Fruit fly (Drosophila melanogaster) whole organism, wandering third instar larva: ENCODE results near the gene Irk3.
A peak's percentile ranks its signal among the peaks of the same experiment; 100 is the strongest.

Experiments
- Abd-B ChIP-seq: fragments of >200 bp; optimal IDR thresholded peaks from 2 replicates; lab custom pipeline; 2017; ENCODE audit warnings: missing biosample characterization, missing genetic modification characterization
- CG32264 ChIP-seq: fragments of 200-800 bp; sonication (Bioruptor generic); optimal IDR thresholded peaks from 2 replicates; lab custom pipeline; 2016; ENCODE audit warnings: missing biosample characterization, missing genetic modification characterization
- CG9705 ChIP-seq: fragments of 200-800 bp; sonication (Bioruptor generic); optimal IDR thresholded peaks from 2 replicates; lab custom pipeline; 2018; ENCODE audit warnings: missing biosample characterization, mild to moderate bottlenecking, missing genetic modification characterization
- CrebA ChIP-seq: fragments of 200-800 bp; sonication (Bioruptor generic); optimal IDR thresholded peaks from 2 replicates; lab custom pipeline; 2016; ENCODE audit warnings: missing biosample characterization, mild to moderate bottlenecking, missing genetic modification characterization, borderline replicate concordance
- Dfd ChIP-seq: fragments of >200 bp; optimal IDR thresholded peaks from 2 replicates; lab custom pipeline; 2017; ENCODE audit warnings: missing biosample characterization, missing genetic modification characterization
- Dif ChIP-seq: fragments of 200-275, 200-300 bp; sonication (Bioruptor generic); optimal IDR thresholded peaks from 2 replicates; lab custom pipeline; 2018; ENCODE audit warnings: missing biosample characterization, missing genetic modification characterization; ENCODE audit not compliant: partially characterized antibody
- GATAd ChIP-seq: sonication (Bioruptor generic); optimal IDR thresholded peaks from 2 replicates; lab custom pipeline; 2016; ENCODE audit warnings: missing biosample characterization, missing genetic modification characterization
- HLH106 ChIP-seq: fragments of 200-800 bp; optimal IDR thresholded peaks from 3 replicates; lab custom pipeline; 2019; ENCODE audit warnings: missing biosample characterization, mild to moderate bottlenecking, missing genetic modification characterization, moderate library complexity
- Hnf4 ChIP-seq: fragments of 200-800 bp; sonication (Bioruptor generic); optimal IDR thresholded peaks from 2 replicates; lab custom pipeline; 2016; ENCODE audit warnings: missing biosample characterization, mild to moderate bottlenecking, missing genetic modification characterization
- Hr78 ChIP-seq: fragments of >200 bp; optimal IDR thresholded peaks from 2 replicates; lab custom pipeline; 2017; ENCODE audit warnings: missing biosample characterization, missing genetic modification characterization
- Hr83 ChIP-seq: fragments of 200-300 bp; sonication (Bioruptor generic); optimal IDR thresholded peaks from 2 replicates; lab custom pipeline; 2016; ENCODE audit warnings: missing biosample characterization, mild to moderate bottlenecking, missing genetic modification characterization, moderate library complexity; ENCODE audit not compliant: poor library complexity, severe bottlenecking
- Jra ChIP-seq: sonication (Bioruptor generic); optimal IDR thresholded peaks from 2 replicates; lab custom pipeline; 2016; ENCODE audit warnings: missing biosample characterization, missing genetic modification characterization
- Mio ChIP-seq: sonication (Bioruptor generic); optimal IDR thresholded peaks from 2 replicates; lab custom pipeline; 2016; ENCODE audit warnings: missing biosample characterization, missing genetic modification characterization
- Myc ChIP-seq: fragments of >200 bp; optimal IDR thresholded peaks from 2 replicates; lab custom pipeline; 2017
- N ChIP-seq: fragments of >200 bp; optimal IDR thresholded peaks from 2 replicates; lab custom pipeline; 2018; ENCODE audit warnings: missing biosample characterization, missing external identifiers, missing genetic modification characterization
- OdsH ChIP-seq: fragments of 200-800 bp; sonication (Bioruptor generic); optimal IDR thresholded peaks from 2 replicates; lab custom pipeline; 2016; ENCODE audit warnings: missing biosample characterization, mild to moderate bottlenecking, missing genetic modification characterization
- Rel ChIP-seq, 2 experiments: fragments of 200-800 bp; sonication (Bioruptor generic) in 1 of 2; optimal IDR thresholded peaks; 2 replicates in 1 of 2; 3 replicates in 1 of 2; lab custom pipeline; 2016 to 2019; ENCODE audit warnings: mild to moderate bottlenecking in 2 of 2, missing biosample characterization in 2 of 2, missing genetic modification characterization in 2 of 2, moderate library complexity in 1 of 2
- Sp1 ChIP-seq: fragments of 200-800 bp; sonication (Bioruptor generic); optimal IDR thresholded peaks from 3 replicates; lab custom pipeline; 2019; ENCODE audit warnings: missing biosample characterization, mild to moderate bottlenecking, missing genetic modification characterization, moderate library complexity
- Vsx2 ChIP-seq: fragments of 200-300, 225-300 bp; sonication (Bioruptor generic); optimal IDR thresholded peaks from 2 replicates; lab custom pipeline; 2018; ENCODE audit warnings: missing biosample characterization, missing genetic modification characterization; ENCODE audit not compliant: partially characterized antibody
- br ChIP-seq: fragments of 200-800 bp; sonication (Bioruptor generic); optimal IDR thresholded peaks from 2 replicates; lab custom pipeline; 2016; ENCODE audit warnings: missing biosample characterization, missing genetic modification characterization
- brk ChIP-seq: fragments of 200-800 bp; sonication (Bioruptor generic); optimal IDR thresholded peaks from 2 replicates; lab custom pipeline; 2016; ENCODE audit warnings: missing biosample characterization, mild to moderate bottlenecking, missing genetic modification characterization
- dl ChIP-seq, 2 experiments: fragments of 175-275, 200-275 bp in 1 of 2; fragments of 200-275 bp in 1 of 2; sonication (Bioruptor generic); optimal IDR thresholded peaks; lab custom pipeline; 2018; ENCODE audit warnings: mild to moderate bottlenecking in 2 of 2, missing biosample characterization in 2 of 2, missing genetic modification characterization in 2 of 2, moderate library complexity in 2 of 2; ENCODE audit not compliant: partially characterized antibody in 2 of 2, insufficient read depth in 1 of 2
- dmrt93B ChIP-seq: fragments of 200-800 bp; sonication (Bioruptor generic); optimal IDR thresholded peaks from 2 replicates; lab custom pipeline; 2018; ENCODE audit warnings: missing biosample characterization, mild to moderate bottlenecking, missing genetic modification characterization
- dsf ChIP-seq: sonication (Bioruptor generic); optimal IDR thresholded peaks from 2 replicates; lab custom pipeline; 2016; ENCODE audit warnings: missing biosample characterization, missing genetic modification characterization, borderline replicate concordance
- ey ChIP-seq: fragments of 200-800 bp; sonication (Bioruptor generic); optimal IDR thresholded peaks from 2 replicates; lab custom pipeline; 2016; ENCODE audit warnings: missing biosample characterization, missing genetic modification characterization
- foxo ChIP-seq, 2 experiments: fragments of 200-800 bp; sonication (Bioruptor generic); optimal IDR thresholded peaks; 2 replicates in 1 of 2; 3 replicates in 1 of 2; lab custom pipeline; 2016 to 2017; ENCODE audit warnings: missing biosample characterization in 2 of 2, missing genetic modification characterization in 2 of 2
- fru ChIP-seq: fragments of 200-800 bp; sonication (Bioruptor generic); optimal IDR thresholded peaks from 3 replicates; lab custom pipeline; 2016; ENCODE audit warnings: missing biosample characterization, mild to moderate bottlenecking, missing genetic modification characterization
- h ChIP-seq: fragments of 200-800 bp; sonication (Bioruptor generic); optimal IDR thresholded peaks from 3 replicates; lab custom pipeline; 2016; ENCODE audit warnings: missing biosample characterization, mild to moderate bottlenecking, missing genetic modification characterization
- jim ChIP-seq: fragments of 175-275, 200-325 bp; sonication (Bioruptor generic); optimal IDR thresholded peaks from 2 replicates; lab custom pipeline; 2016; ENCODE audit warnings: missing biosample characterization, mild to moderate bottlenecking, missing genetic modification characterization
- lola ChIP-seq: fragments of >200 bp; optimal IDR thresholded peaks from 2 replicates; lab custom pipeline; 2017; ENCODE audit warnings: missing biosample characterization, missing genetic modification characterization
- pan ChIP-seq: fragments of >200 bp; optimal IDR thresholded peaks from 2 replicates; lab custom pipeline; 2017
- psq ChIP-seq: fragments of 200-800 bp; sonication (Bioruptor generic); optimal IDR thresholded peaks from 3 replicates; lab custom pipeline; 2017; ENCODE audit warnings: missing biosample characterization, mild to moderate bottlenecking, missing genetic modification characterization, moderate library complexity
- rgr ChIP-seq: fragments of 200-800 bp; sonication (Bioruptor generic); optimal IDR thresholded peaks from 3 replicates; lab custom pipeline; 2016; ENCODE audit warnings: missing biosample characterization, mild to moderate bottlenecking, missing genetic modification characterization
- sage ChIP-seq: fragments of 200-800 bp; sonication (Bioruptor generic); optimal IDR thresholded peaks from 2 replicates; lab custom pipeline; 2016; ENCODE audit warnings: missing biosample characterization, mild to moderate bottlenecking, missing genetic modification characterization
- sv ChIP-seq: fragments of 200-800 bp; sonication (Bioruptor generic); optimal IDR thresholded peaks from 3 replicates; lab custom pipeline; 2016; ENCODE audit warnings: missing biosample characterization, missing genetic modification characterization
- tai ChIP-seq: sonication (Bioruptor generic); optimal IDR thresholded peaks from 2 replicates; lab custom pipeline; 2016; ENCODE audit warnings: missing biosample characterization, missing genetic modification characterization
- usp ChIP-seq: fragments of >200 bp; optimal IDR thresholded peaks from 2 replicates; lab custom pipeline; 2017; ENCODE audit warnings: missing biosample characterization, missing genetic modification characterization
- woc ChIP-seq: sonication (Bioruptor generic); optimal IDR thresholded peaks from 2 replicates; lab custom pipeline; 2016; ENCODE audit warnings: missing biosample characterization, mild to moderate bottlenecking, missing genetic modification characterization

Gene Irk3

dm6 chr2L:18695404-18695804 is 18.1 kb downstream of the Irk3 start, which contains the start of the genes CG10383 and CG10338:
TSS of gene CG10383 (minus strand) at chr2L:18695602.
TSS of gene CG10338 (plus strand) at chr2L:18695664.
- TF ChIP-seq lola (GFP tag; lab: Kevin White, UChicago) (peak; percentile 58), Dif (GFP tag; lab: Kevin White, UChicago) (no peak), woc (peak; percentile 72), Hr83 (GFP tag; lab: Kevin White, UChicago) (peak; percentile 92), N (GFP tag; lab: Kevin White, UChicago) (no peak), Sp1 (GFP tag; lab: Kevin White, UChicago) (peak; percentile 79), dl (GFP tag; optimal IDR thresholded peaks at IDR 0.05; lab: Kevin White, UChicago; ENCODE audit: insufficient read depth in 1 of 2, partially characterized antibody in 2 of 2) (no peak), dmrt93B (GFP tag; lab: Kevin White, UChicago) (peak; percentile 72), sage (GFP tag; lab: Kevin White, UChicago) (peak; percentile 69), ey (GFP tag; lab: Kevin White, UChicago) (peak; percentile 91), foxo (GFP tag; optimal IDR thresholded peaks at IDR 0.05; lab: Kevin White, UChicago) (peak in 1 of 2 experiments; percentile 95), fru (GFP tag; lab: Kevin White, UChicago) (peak; percentile 90), sv (GFP tag; lab: Kevin White, UChicago) (peak; percentile 71), CG9705 (GFP tag; lab: Kevin White, UChicago) (peak; percentile 63), OdsH (GFP tag; lab: Kevin White, UChicago) (peak; percentile 87), br (GFP tag; lab: Kevin White, UChicago) (peak; percentile 88), GATAd (peak; percentile 90), CrebA (no peak), Jra (GFP tag; lab: Kevin White, UChicago) (peak; percentile 92), rgr (GFP tag; lab: Kevin White, UChicago) (peak; percentile 93), Hnf4 (GFP tag; lab: Kevin White, UChicago) (peak; percentile 94), Abd-B (GFP tag; lab: Kevin White, UChicago) (no peak), Vsx2 (GFP tag; lab: Kevin White, UChicago) (no peak), psq (GFP tag; lab: Kevin White, UChicago) (peak; percentile 82), Hr78 (GFP tag; lab: Kevin White, UChicago) (no peak), jim (GFP tag; lab: Kevin White, UChicago) (peak; percentile 65), CG32264 (peak; percentile 76), Myc (lab: Kevin White, UChicago) (peak; percentile 81), tai (GFP tag; lab: Kevin White, UChicago) (no peak), HLH106 (tag; lab: Kevin White, UChicago) (peak; percentile 84), Mio (GFP tag; lab: Kevin White, UChicago) (peak; percentile 70), brk (GFP tag; lab: Kevin White, UChicago) (no peak), Dfd (no peak), h (peak; percentile 93), dsf (no peak), Rel (GFP tag; optimal IDR thresholded peaks at IDR 0.05; lab: Kevin White, UChicago) (no peak), Rel (tag; optimal IDR thresholded peaks at IDR 0.05; lab: Kevin White, UChicago) (peak; percentile 75), usp (GFP tag; lab: Kevin White, UChicago) (no peak), pan (no peak)

dm6 chr2L:18694724-18695105 is 18.8 kb downstream of the Irk3 start:
- TF ChIP-seq fru (GFP tag; lab: Kevin White, UChicago) (peak; percentile 33), br (GFP tag; lab: Kevin White, UChicago) (no peak), CG32264 (no peak), Hnf4 (GFP tag; lab: Kevin White, UChicago) (peak; percentile 8), rgr (GFP tag; lab: Kevin White, UChicago) (peak; percentile 13), Jra (GFP tag; lab: Kevin White, UChicago) (peak; percentile 3), h (peak; percentile 9), ey (GFP tag; lab: Kevin White, UChicago) (peak; percentile 15), psq (GFP tag; lab: Kevin White, UChicago) (no peak), foxo (GFP tag; optimal IDR thresholded peaks at IDR 0.05; lab: Kevin White, UChicago) (peak in 1 of 2 experiments; percentile 21), OdsH (GFP tag; lab: Kevin White, UChicago) (no peak)
